Worm (Caenorhabditis elegans): ENCODE data around the gene vps-37.

vps-37 gene

DNA sequence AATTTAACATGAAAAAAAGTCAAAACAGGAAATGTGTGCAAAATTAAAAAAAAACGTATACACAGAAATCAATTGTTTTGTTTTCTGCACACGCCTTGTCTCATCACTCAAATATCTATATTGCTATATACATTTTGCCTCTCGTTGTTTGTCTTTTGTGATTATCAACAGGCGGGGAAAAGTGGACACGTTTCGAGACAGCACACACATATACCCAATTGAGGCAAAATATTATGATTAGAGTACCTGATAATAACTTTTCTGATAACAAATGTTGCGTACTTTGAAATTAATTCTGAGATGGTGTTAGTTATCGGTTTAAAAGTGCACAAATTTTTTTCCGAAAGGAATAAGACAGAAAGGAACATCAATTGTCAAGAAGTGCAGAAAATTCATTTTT is 32.6 kb upstream of the vps-37 start:
- no peak for TF ChIP-seq mdt-29 (GFP tag; IDR thresholded peaks at IDR 0.05)
- no peak for TF ChIP-seq fos-1 (tag; optimal IDR thresholded peaks at IDR 0.05)
- no peak for TF ChIP-seq lin-38 (GFP tag; IDR thresholded peaks at IDR 0.05)
- TF ChIP-seq pha-4 (GFP tag; IDR thresholded peaks at IDR 0.05): no peak
- peak; percentile 26 for TF ChIP-seq pha-4 (tag; optimal IDR thresholded peaks at IDR 0.05)
- no peak for TF ChIP-seq aha-1 (tag)
- 0 out of 2 replicates have a peak, but pooled peaks have one; percentile 41 for TF ChIP-seq lin-1 (GFP tag; IDR thresholded peaks at IDR 0.05)
- TF ChIP-seq nhr-237 (tag; optimal IDR thresholded peaks at IDR 0.05): no peak
- no peak for TF ChIP-seq zip-2 (tag; optimal IDR thresholded peaks at IDR 0.05)
- TF ChIP-seq lir-3 (tag; optimal IDR thresholded peaks at IDR 0.05): no peak
- no peak for TF ChIP-seq skn-1 (tag; optimal IDR thresholded peaks at IDR 0.05)
- no peak for TF ChIP-seq zip-11 (GFP tag; IDR thresholded peaks at IDR 0.05)
- no peak for TF ChIP-seq snpc-4 (tag; optimal IDR thresholded peaks at IDR 0.05)
- TF ChIP-seq jun-1 (tag; optimal IDR thresholded peaks at IDR 0.05): no peak
- peak; percentile 8 for TF ChIP-seq hlh-30 (tag; optimal IDR thresholded peaks at IDR 0.05; ENCODE audit: insufficient read depth)
- TF ChIP-seq mxl-2 (GFP tag; conservative IDR thresholded peaks at IDR 0.05): no peak
- TF ChIP-seq arid-1 (GFP tag; conservative IDR thresholded peaks at IDR 0.05): no peak
- no peak for TF ChIP-seq madf-5 (GFP tag; IDR thresholded peaks at IDR 0.05)
- no peak for TF ChIP-seq tag-97 (GFP tag; IDR thresholded peaks at IDR 0.05)
- no peak for TF ChIP-seq F49E8.2 (tag; optimal IDR thresholded peaks at IDR 0.05; ENCODE audit: borderline replicate concordance)
- no peak for TF ChIP-seq ZK546.5 (tag; optimal IDR thresholded peaks at IDR 0.05)
- no peak for TF ChIP-seq nhr-10 (tag; optimal IDR thresholded peaks at IDR 0.05)
- no peak for TF ChIP-seq daf-16 (GFP tag; optimal IDR thresholded peaks at IDR 0.05)
- peak; percentile 99 for TF ChIP-seq daf-16 (tag; optimal IDR thresholded peaks at IDR 0.05)
- no peak for TF ChIP-seq sdz-12 (GFP tag; optimal IDR thresholded peaks at IDR 0.05)
- TF ChIP-seq egl-27 (tag; optimal IDR thresholded peaks at IDR 0.05): no peak
- TF ChIP-seq lim-7 (GFP tag; IDR thresholded peaks at IDR 0.05): no peak
- TF ChIP-seq mdl-1 (tag; optimal IDR thresholded peaks at IDR 0.05): peak in 1 of 2 experiments; percentile 16
- no peak for TF ChIP-seq ceh-32 (tag; optimal IDR thresholded peaks at IDR 0.05; ENCODE audit: poor library complexity)
- TF ChIP-seq nhr-28 (tag; optimal IDR thresholded peaks at IDR 0.05): peak; percentile 94
- TF ChIP-seq tra-1 (GFP tag; IDR thresholded peaks at IDR 0.05): no peak
- no peak for TF ChIP-seq Y105C5A.15 (GFP tag; IDR thresholded peaks at IDR 0.05)
- TF ChIP-seq R02D3.7 (tag; optimal IDR thresholded peaks at IDR 0.05): no peak
- no peak for TF ChIP-seq T20F7.1 (GFP tag; optimal IDR thresholded peaks at IDR 0.05)
- TF ChIP-seq mxl-3 (GFP tag; optimal IDR thresholded peaks at IDR 0.05): no peak
- TF ChIP-seq ceh-44 (GFP tag; IDR thresholded peaks at IDR 0.05): no peak
- no peak for TF ChIP-seq D1046.2 (GFP tag; IDR thresholded peaks at IDR 0.05)
- TF ChIP-seq F37D6.2 (tag; optimal IDR thresholded peaks at IDR 0.05): no peak
- no peak for TF ChIP-seq gei-8 (GFP tag; optimal IDR thresholded peaks at IDR 0.05)
- no peak for TF ChIP-seq unc-39 (tag; optimal IDR thresholded peaks at IDR 0.05)
- TF ChIP-seq ceh-20 (GFP tag; IDR thresholded peaks at IDR 0.05): no peak
- no peak for TF ChIP-seq hif-1 (tag; optimal IDR thresholded peaks at IDR 0.05)
- TF ChIP-seq lin-39 (tag; optimal IDR thresholded peaks at IDR 0.05): no peak
- no peak for TF ChIP-seq saeg-2 (GFP tag; IDR thresholded peaks at IDR 0.05)
- no peak for TF ChIP-seq F26F4.8 (GFP tag; conservative IDR thresholded peaks at IDR 0.05)
- no peak for TF ChIP-seq dmd-9 (GFP tag; IDR thresholded peaks at IDR 0.05)
- TF ChIP-seq Y75B8A.6 (GFP tag; IDR thresholded peaks at IDR 0.05): no peak
- no peak for TF ChIP-seq lin-15B (tag; optimal IDR thresholded peaks at IDR 0.05)
- no peak for TF ChIP-seq ztf-11 (tag; optimal IDR thresholded peaks at IDR 0.05)
- TF ChIP-seq nhr-102 (tag; optimal IDR thresholded peaks at IDR 0.05): peak; percentile 14
- no peak for TF ChIP-seq Y5F2A.4 (GFP tag; optimal IDR thresholded peaks at IDR 0.05)
- peak; percentile 63 for TF ChIP-seq nhr-77 (tag; optimal IDR thresholded peaks at IDR 0.05)
- TF ChIP-seq cey-2 (tag; optimal IDR thresholded peaks at IDR 0.05; ENCODE audit: borderline replicate concordance, insufficient read depth): no peak

Measured in whole organism, L4 larva.